Fruit fly (Drosophila melanogaster) whole organism, embryonic: ENCODE data around the gene Rdh.
A peak's percentile ranks its signal among the peaks of the same experiment; 100 is the strongest.

Experiments used
- Ada2b ChIP-seq: fragments of 200-800 bp; sonication (Bioruptor generic); IDR thresholded peaks from 2 replicates; pipeline ENCODE4 v1.3.6; 2022; ENCODE audit warnings: missing biosample characterization, missing genetic modification characterization
- Awh ChIP-seq: fragments of 200-800 bp; sonication (Bioruptor generic); IDR thresholded peaks from 2 replicates; pipeline ENCODE4, ENCODE4 v1.3.6; 2022; ENCODE audit warnings: missing biosample characterization, missing genetic modification characterization
- CG10321 ChIP-seq: fragments of 200-800 bp; sonication (Bioruptor generic); IDR thresholded peaks from 2 replicates; pipeline ENCODE4 v1.3.6; 2022; ENCODE audit warnings: missing biosample characterization, missing genetic modification characterization
- CG10366 ChIP-seq: fragments of 200-800 bp; sonication (Bioruptor generic); IDR thresholded peaks from 2 replicates; pipeline ENCODE4 v1.3.6; 2022; ENCODE audit warnings: missing biosample characterization, missing genetic modification characterization
- CG10654 ChIP-seq: fragments of 200-800 bp; sonication (Bioruptor generic); optimal IDR thresholded peaks from 2 replicates; lab custom pipeline; 2016; ENCODE audit warnings: missing biosample characterization, missing genetic modification characterization
- CG11247 ChIP-seq: fragments of 200-800 bp; sonication (Bioruptor generic); IDR thresholded peaks from 2 replicates; pipeline ENCODE4 v1.3.6; 2022; ENCODE audit warnings: missing biosample characterization, missing genetic modification characterization
- CG1233 ChIP-seq: fragments of 200-800 bp; sonication (Bioruptor generic); optimal IDR thresholded peaks from 4 replicates; lab custom pipeline; 2018; ENCODE audit warnings: missing biosample characterization, mild to moderate bottlenecking, missing genetic modification characterization
- CG12942 ChIP-seq: fragments of 200-800 bp; sonication (Bioruptor generic); optimal IDR thresholded peaks from 3 replicates; lab custom pipeline; 2016; ENCODE audit warnings: missing biosample characterization, missing genetic modification characterization
- CG15696 ChIP-seq: fragments of 200-800 bp; sonication (Bioruptor generic); optimal IDR thresholded peaks from 2 replicates; lab custom pipeline; 2019; ENCODE audit warnings: missing biosample characterization, mild to moderate bottlenecking, missing genetic modification characterization, moderate library complexity
- CG16779 ChIP-seq: fragments of 200-800 bp; sonication (Bioruptor generic); IDR thresholded peaks from 2 replicates; pipeline ENCODE4 v1.3.6; 2022; ENCODE audit warnings: missing biosample characterization, missing genetic modification characterization
- CG16815 ChIP-seq: fragments of 200-800 bp; sonication (Bioruptor generic); optimal IDR thresholded peaks from 3 replicates; lab custom pipeline; 2017; ENCODE audit warnings: missing biosample characterization, mild to moderate bottlenecking, missing genetic modification characterization
- CG17912 ChIP-seq: fragments of 200-800 bp; sonication (Bioruptor generic); optimal IDR thresholded peaks from 2 replicates; lab custom pipeline; 2018; ENCODE audit warnings: missing biosample characterization, mild to moderate bottlenecking, missing genetic modification characterization
- CG18619 ChIP-seq: fragments of 200-800 bp; sonication (Bioruptor generic); optimal IDR thresholded peaks from 3 replicates; lab custom pipeline; 2017; ENCODE audit warnings: missing biosample characterization, mild to moderate bottlenecking, missing genetic modification characterization
- CG30020 ChIP-seq: fragments of 200-800 bp; optimal IDR thresholded peaks from 2 replicates; lab custom pipeline; 2019; ENCODE audit warnings: missing biosample characterization, mild to moderate bottlenecking, missing genetic modification characterization, moderate library complexity
- CG31388 ChIP-seq: fragments of 200-800 bp; sonication (Bioruptor generic); optimal IDR thresholded peaks from 2 replicates; lab custom pipeline; 2016; ENCODE audit warnings: missing biosample characterization, missing genetic modification characterization
- CG32532 ChIP-seq: fragments of 200-800 bp; sonication (Bioruptor generic); IDR thresholded peaks from 2 replicates; pipeline ENCODE4 v1.3.6; 2022; ENCODE audit warnings: missing biosample characterization, missing genetic modification characterization
- CG33557 ChIP-seq: fragments of 200-800 bp; sonication (Bioruptor generic); optimal IDR thresholded peaks from 2 replicates; lab custom pipeline; 2019; ENCODE audit warnings: missing biosample characterization, mild to moderate bottlenecking, missing genetic modification characterization, moderate library complexity
- CG6272 ChIP-seq: fragments of 200-800 bp; sonication (Bioruptor generic); IDR thresholded peaks from 2 replicates; pipeline ENCODE4 v1.3.6; 2022; ENCODE audit warnings: missing biosample characterization, missing genetic modification characterization
- CG7372 ChIP-seq: fragments of 200-800 bp; sonication (Bioruptor generic); IDR thresholded peaks from 2 replicates; pipeline ENCODE4 v1.3.6; 2022; ENCODE audit warnings: missing biosample characterization, missing genetic modification characterization
- CG7745 ChIP-seq: fragments of 200-800 bp; sonication (Bioruptor generic); optimal IDR thresholded peaks from 2 replicates; lab custom pipeline; 2018; ENCODE audit warnings: missing biosample characterization, mild to moderate bottlenecking, missing genetic modification characterization, moderate library complexity
- CG9437 ChIP-seq: fragments of 200-800 bp; sonication (Bioruptor generic); optimal IDR thresholded peaks from 2 replicates; lab custom pipeline; 2018; ENCODE audit warnings: missing biosample characterization, mild to moderate bottlenecking, missing genetic modification characterization
- H15 ChIP-seq: fragments of 200-800 bp; sonication (Bioruptor generic); IDR thresholded peaks from 3 replicates; pipeline ENCODE4 v1.3.6; 2022; ENCODE audit warnings: missing biosample characterization, missing genetic modification characterization
- Hmr ChIP-seq: fragments of 200-800 bp; sonication (Bioruptor generic); optimal IDR thresholded peaks from 3 replicates; lab custom pipeline; 2017; ENCODE audit warnings: mild to moderate bottlenecking, missing biosample characterization, missing genetic modification reagents, missing genetic modification characterization
- Lhr ChIP-seq: fragments of 200-800 bp; sonication (Bioruptor generic); optimal IDR thresholded peaks from 3 replicates; lab custom pipeline; 2017; ENCODE audit warnings: mild to moderate bottlenecking, missing biosample characterization, missing genetic modification reagents, missing genetic modification characterization
- NFAT ChIP-seq: fragments of 200-800 bp; sonication (Bioruptor generic); IDR thresholded peaks from 2 replicates; pipeline ENCODE4 v1.3.6; 2022; ENCODE audit warnings: missing biosample characterization, missing genetic modification characterization
- Nf-YC ChIP-seq: fragments of 200-800 bp; optimal IDR thresholded peaks from 3 replicates; lab custom pipeline; 2019; ENCODE audit warnings: missing biosample characterization, mild to moderate bottlenecking, missing genetic modification characterization, moderate library complexity
- Opbp ChIP-seq: fragments of 200-800 bp; sonication (Bioruptor generic); IDR thresholded peaks from 3 replicates; pipeline ENCODE4 v1.3.6; 2022; ENCODE audit warnings: missing biosample characterization, missing genetic modification characterization; ENCODE audit not compliant: partially characterized antibody
- Six4 ChIP-seq: fragments of 200-800 bp; sonication (Bioruptor generic); optimal IDR thresholded peaks from 2 replicates; lab custom pipeline; 2016; ENCODE audit warnings: missing biosample characterization, missing genetic modification characterization
- Sox100B ChIP-seq: fragments of 200-800 bp; sonication (Bioruptor generic); optimal IDR thresholded peaks from 3 replicates; lab custom pipeline; 2018; ENCODE audit warnings: missing biosample characterization, mild to moderate bottlenecking, missing genetic modification characterization
- Trl ChIP-seq, 3 experiments: fragments of >200 bp in 2 of 3; fragments of 200-800 bp in 1 of 3; sonication (Bioruptor generic) in 1 of 3; optimal IDR thresholded peaks; 2 replicates in 1 of 3; 3 replicates in 2 of 3; lab custom pipeline; 2016 to 2017; ENCODE audit warnings: missing biosample characterization in 1 of 3, missing genetic modification characterization in 1 of 3
- Usf ChIP-seq: fragments of 200-800 bp; sonication (Bioruptor generic); optimal IDR thresholded peaks from 2 replicates; lab custom pipeline; 2017; ENCODE audit warnings: missing genotype, missing biosample characterization, missing genetic modification characterization
- Xbp1 ChIP-seq: fragments of 200-800 bp; sonication (Bioruptor generic); optimal IDR thresholded peaks from 3 replicates; lab custom pipeline; 2016; ENCODE audit warnings: missing biosample characterization, mild to moderate bottlenecking, missing genetic modification characterization
- bigmax ChIP-seq: fragments of 200-800 bp; sonication (Bioruptor generic); optimal IDR thresholded peaks from 2 replicates; lab custom pipeline; 2018; ENCODE audit warnings: missing biosample characterization, mild to moderate bottlenecking, missing genetic modification characterization
- gcm ChIP-seq: fragments of 200-800 bp; sonication (Bioruptor generic); optimal IDR thresholded peaks from 2 replicates; lab custom pipeline; 2019; ENCODE audit warnings: missing biosample characterization, mild to moderate bottlenecking, missing genetic modification characterization, moderate library complexity
- jumu ChIP-seq: fragments of 200-800 bp; sonication (Bioruptor generic); optimal IDR thresholded peaks from 3 replicates; lab custom pipeline; 2016; ENCODE audit warnings: missing biosample characterization, missing genetic modification characterization
- kah ChIP-seq: fragments of 200-800 bp; sonication (Bioruptor generic); optimal IDR thresholded peaks from 2 replicates; lab custom pipeline; 2018; ENCODE audit warnings: missing biosample characterization, mild to moderate bottlenecking, missing genetic modification characterization
- lilli ChIP-seq: fragments of 200-800 bp; sonication (Bioruptor generic); optimal IDR thresholded peaks from 3 replicates; lab custom pipeline; 2016; ENCODE audit warnings: missing biosample characterization, missing genetic modification characterization
- nerfin-1 ChIP-seq: fragments of 200-800 bp; sonication (Bioruptor generic); optimal IDR thresholded peaks from 3 replicates; lab custom pipeline; 2019; ENCODE audit warnings: missing biosample characterization, mild to moderate bottlenecking, missing genetic modification characterization, moderate library complexity
- nerfin-2 ChIP-seq: fragments of 200-800 bp; sonication (Bioruptor generic); IDR thresholded peaks from 2 replicates; pipeline ENCODE4 v1.3.6; 2022; ENCODE audit warnings: missing biosample characterization, missing genetic modification characterization; ENCODE audit not compliant: partially characterized antibody
- nom ChIP-seq: fragments of 200-800 bp; sonication (Bioruptor generic); optimal IDR thresholded peaks from 2 replicates; lab custom pipeline; 2017; ENCODE audit warnings: missing biosample characterization, missing genetic modification characterization, mild to moderate bottlenecking, moderate library complexity, missing genetic modification reagents
- p53 ChIP-seq: fragments of 200-800 bp; sonication (Bioruptor generic); optimal IDR thresholded peaks from 2 replicates; lab custom pipeline; 2016; ENCODE audit warnings: missing biosample characterization, missing genetic modification characterization
- pros ChIP-seq: fragments of 200-800 bp; sonication (Bioruptor generic); optimal IDR thresholded peaks from 3 replicates; lab custom pipeline; 2019; ENCODE audit warnings: missing biosample characterization, mild to moderate bottlenecking, missing genetic modification characterization, moderate library complexity
- repo ChIP-seq: fragments of 200-800 bp; sonication (Bioruptor generic); optimal IDR thresholded peaks from 2 replicates; lab custom pipeline; 2016; ENCODE audit warnings: missing biosample characterization, missing genetic modification characterization
- slbo ChIP-seq: fragments of 200-800 bp; sonication (Bioruptor generic); IDR thresholded peaks from 2 replicates; pipeline ENCODE4 v1.3.6; 2022; ENCODE audit warnings: missing biosample characterization, missing genetic modification characterization
- slp2 ChIP-seq: fragments of 200-800 bp; sonication (Bioruptor generic); optimal IDR thresholded peaks from 2 replicates; lab custom pipeline; 2016; ENCODE audit warnings: missing biosample characterization, missing genetic modification characterization
- so ChIP-seq: fragments of 200-800 bp; sonication (Bioruptor generic); IDR thresholded peaks from 3 replicates; pipeline ENCODE4 v1.3.6; 2022; ENCODE audit warnings: missing biosample characterization, missing genetic modification characterization
- ssp ChIP-seq: fragments of 200-800 bp; sonication (Bioruptor generic); IDR thresholded peaks from 2 replicates; pipeline ENCODE4 v1.3.6; 2022; ENCODE audit warnings: missing biosample characterization, missing genetic modification characterization
- tio ChIP-seq: fragments of 200-800 bp; sonication (Bioruptor generic); optimal IDR thresholded peaks from 2 replicates; lab custom pipeline; 2017; ENCODE audit warnings: missing biosample characterization, missing genetic modification characterization, inconsistent platforms
- ttk ChIP-seq: fragments of 200-800 bp; sonication (Bioruptor generic); IDR thresholded peaks from 2 replicates; pipeline ENCODE4 v2.1.2; 2022; ENCODE audit warnings: missing biosample characterization, missing genetic modification characterization
- unpg ChIP-seq: fragments of 200-800 bp; sonication (Bioruptor generic); optimal IDR thresholded peaks from 3 replicates; lab custom pipeline; 2018; ENCODE audit warnings: missing biosample characterization, mild to moderate bottlenecking, missing genetic modification characterization, moderate library complexity
- wdn ChIP-seq: fragments of 200-800 bp; sonication (Bioruptor generic); IDR thresholded peaks from 2 replicates; pipeline ENCODE4 v1.3.6; 2022; ENCODE audit warnings: missing biosample characterization, missing genetic modification characterization
- zf30C ChIP-seq: fragments of 200-800 bp; sonication (Bioruptor generic); optimal IDR thresholded peaks from 3 replicates; lab custom pipeline; 2018; ENCODE audit warnings: missing biosample characterization, mild to moderate bottlenecking, missing genetic modification characterization

Rdh gene

dm6 chr3L:3826541-3826940 lies 1.3 kb downstream of the Rdh start (continued):
- TF ChIP-seq CG17912 (GFP tag; lab: Kevin White, UChicago) (no peak), CG1233 (peak; percentile 17), CG12942 (GFP tag; lab: Kevin White, UChicago) (peak; percentile 55), CG18619 (GFP tag; lab: Kevin White, UChicago) (peak; percentile 80), CG6272 (no peak), jumu (GFP tag; lab: Kevin White, UChicago) (no peak), Hmr (GFP tag; lab: Kevin White, UChicago) (peak; percentile 92), Awh (GFP tag; lab: Robert Waterston, UW) (peak; percentile 94), unpg (GFP tag; lab: Kevin White, UChicago) (peak; percentile 84), p53 (GFP tag; lab: Kevin White, UChicago) (no peak), CG10654 (peak; percentile 64), CG16779 (GFP tag; lab: Robert Waterston, UW) (no peak), H15 (GFP tag; lab: Robert Waterston, UW) (peak; percentile 46; the same call in 2 of the 3 replicates), CG9437 (GFP tag; lab: Kevin White, UChicago) (peak; percentile 61), CG30020 (no peak), so (GFP tag; lab: Robert Waterston, UW) (peak; percentile 85), bigmax (GFP tag; lab: Kevin White, UChicago) (no peak), CG32532 (GFP tag; lab: Robert Waterston, UW) (peak; percentile 90), Nf-YC (tag; lab: Kevin White, UChicago) (peak; percentile 79), CG16815 (GFP tag; lab: Kevin White, UChicago) (peak; percentile 22), Sox100B (peak; percentile 81), CG7745 (tag; lab: Kevin White, UChicago) (no peak), NFAT (peak; percentile 52; the same call in 1 of the 2 replicates), CG10366 (GFP tag; lab: Robert Waterston, UW) (peak; percentile 69), nerfin-2 (GFP tag; lab: Robert Waterston, UW) (no peak), gcm (GFP tag; lab: Kevin White, UChicago) (no peak), nom (GFP tag; lab: Kevin White, UChicago) (no peak), kah (GFP tag; lab: Kevin White, UChicago) (peak; percentile 55), CG33557 (GFP tag; lab: Kevin White, UChicago) (no peak), Lhr (GFP tag; lab: Kevin White, UChicago) (peak; percentile 5), repo (no peak), Six4 (GFP tag; lab: Kevin White, UChicago) (peak; percentile 53)

DNA sequence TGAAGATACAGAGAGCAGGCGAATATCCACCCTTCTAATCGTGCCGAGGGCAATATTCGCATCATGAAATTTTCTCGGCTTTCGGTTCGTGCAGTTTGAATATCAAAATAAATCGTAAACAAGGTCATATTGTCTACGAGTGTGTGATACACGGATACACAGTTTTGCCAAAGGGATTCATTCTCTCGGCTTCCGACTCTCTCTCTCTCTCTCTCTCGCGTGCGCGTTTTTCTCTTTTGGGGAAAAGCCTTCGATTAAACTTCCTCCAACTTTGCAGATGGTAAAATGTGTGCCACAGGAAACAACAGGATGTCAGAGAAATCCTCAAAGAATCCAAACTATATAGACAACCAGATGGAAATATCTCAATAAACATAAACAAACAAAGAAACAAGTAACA lies 2.9 kb downstream of the Rdh start:
- TF ChIP-seq Usf (GFP tag; lab: Kevin White, UChicago) (no peak), Xbp1 (no peak), Opbp (GFP tag; lab: Robert Waterston, UW) (0 out of 3 replicates have a peak, but pooled peaks have one; percentile 32), tio (GFP tag; lab: Kevin White, UChicago) (no peak), CG32532 (GFP tag; lab: Robert Waterston, UW) (no peak), pros (peak; percentile 85), CG10321 (GFP tag; lab: Robert Waterston, UW) (no peak), nerfin-1 (tag; lab: Kevin White, UChicago) (peak; percentile 15), wdn (no peak), lilli (GFP tag; lab: Kevin White, UChicago) (no peak), slp2 (no peak), CG15696 (tag; lab: Kevin White, UChicago) (no peak), Ada2b (GFP tag; lab: Robert Waterston, UW) (no peak), ssp (no peak), Trl (optimal IDR thresholded peaks at IDR 0.05; lab: Kevin White, UChicago) (peak; percentile 51 to 78), Trl (GFP tag; optimal IDR thresholded peaks at IDR 0.05; lab: Kevin White, UChicago) (no peak), zf30C (GFP tag; lab: Kevin White, UChicago) (no peak), ttk (GFP tag; lab: Robert Waterston, UW) (no peak), slbo (no peak), CG31388 (GFP tag; lab: Kevin White, UChicago) (no peak), CG7372 (no peak), CG11247 (GFP tag; lab: Robert Waterston, UW) (no peak)
